Worm (Caenorhabditis elegans): ENCODE results near the gene C08E8.3.
"Not testable (repeated sequence)": the region's sequence is repeated elsewhere in the genome, so short reads cannot be mapped to it uniquely, and the experiment has no call there.

C08E8.3 gene

ce11 chrV:18350046-18350445 is at the start of gene C08E8.3:
C08E8.3 (plus strand) TSS chrV:18350129.
- no peak for TF ChIP-seq unc-62 (GFP tag; optimal IDR thresholded peaks at IDR 0.05)

- TF ChIP-seq unc-62 (GFP tag; optimal IDR thresholded peaks at IDR 0.05), result not testable (repeated sequence)
Observed at ce11 chrV:18302414-18302813, 47.5 kb upstream of the C08E8.3 start, which contains the start of gene Y51A2A.6. Y51A2A.6 (plus strand) TSS chrV:18302714.

DNA sequence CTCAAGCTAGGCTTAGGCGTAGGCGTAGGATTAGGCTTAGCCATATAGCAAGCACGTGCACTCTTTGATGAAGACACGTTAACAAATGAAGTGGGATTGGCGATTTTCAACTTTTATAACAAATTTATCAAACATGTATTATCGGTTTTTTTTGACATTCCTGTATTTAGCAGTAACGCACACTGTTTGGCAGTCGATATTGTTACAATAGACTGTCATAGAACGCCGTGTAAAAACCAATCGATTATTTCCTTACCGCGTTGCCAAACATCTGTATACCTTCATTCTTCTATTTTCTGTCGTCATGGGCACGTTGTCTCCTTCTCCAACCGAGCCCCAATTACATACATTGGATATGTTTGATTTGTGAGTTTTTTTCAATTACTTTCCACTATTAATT is 31.6 kb upstream of the C08E8.3 start, which contains the start of gene fbxb-119:
TSS of gene fbxb-119 (plus strand) at position 301 of the 400 bp plus-strand sequence.
- TF ChIP-seq unc-62 (GFP tag; optimal IDR thresholded peaks at IDR 0.05), result no peak

ce11 chrV:18323231-18323630 is 26.7 kb upstream of the C08E8.3 start, which contains the start of gene B0462.5:
B0462.5 (minus strand) TSS chrV:18323331.
- no peak for TF ChIP-seq unc-62 (GFP tag; optimal IDR thresholded peaks at IDR 0.05)

ce11 chrV:18324525-18324924 is 25.4 kb upstream of the C08E8.3 start:
- no peak for TF ChIP-seq unc-62 (GFP tag; optimal IDR thresholded peaks at IDR 0.05)

- TF ChIP-seq unc-62 (GFP tag; optimal IDR thresholded peaks at IDR 0.05), result no peak
Observed at ce11 chrV:18331086-18331485, 18.8 kb upstream of the C08E8.3 start, which contains the start of gene B0462.4. B0462.4 (minus strand) TSS chrV:18331186.

ce11 chrV:18337643-18338042 is 12.3 kb upstream of the C08E8.3 start:
- no peak for TF ChIP-seq unc-62 (GFP tag; optimal IDR thresholded peaks at IDR 0.05)

DNA sequence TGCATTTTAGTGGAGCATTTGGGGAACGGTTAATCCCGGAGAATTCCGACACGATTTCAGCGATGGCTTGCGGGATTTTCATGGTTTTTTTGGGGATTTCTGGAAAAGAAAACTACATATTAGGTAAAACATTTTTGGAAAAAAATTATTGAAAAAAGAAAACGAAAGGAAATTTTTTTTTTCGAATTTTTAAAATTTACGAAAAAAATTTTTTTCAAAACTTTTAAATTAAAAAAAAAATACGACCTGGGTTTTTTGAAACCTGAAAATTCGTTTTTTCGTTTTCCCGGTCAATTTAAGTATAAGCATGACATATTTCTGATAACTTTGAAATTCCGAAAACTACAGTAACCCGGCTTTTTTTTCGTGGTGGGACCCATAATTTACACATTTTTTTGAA is 10.1 kb upstream of the C08E8.3 start, which contains the start of gene C08E8.10:
TSS of gene C08E8.10 (minus strand) at position 101 of the 400 bp plus-strand sequence.
- no peak for TF ChIP-seq unc-62 (GFP tag; optimal IDR thresholded peaks at IDR 0.05)

DNA sequence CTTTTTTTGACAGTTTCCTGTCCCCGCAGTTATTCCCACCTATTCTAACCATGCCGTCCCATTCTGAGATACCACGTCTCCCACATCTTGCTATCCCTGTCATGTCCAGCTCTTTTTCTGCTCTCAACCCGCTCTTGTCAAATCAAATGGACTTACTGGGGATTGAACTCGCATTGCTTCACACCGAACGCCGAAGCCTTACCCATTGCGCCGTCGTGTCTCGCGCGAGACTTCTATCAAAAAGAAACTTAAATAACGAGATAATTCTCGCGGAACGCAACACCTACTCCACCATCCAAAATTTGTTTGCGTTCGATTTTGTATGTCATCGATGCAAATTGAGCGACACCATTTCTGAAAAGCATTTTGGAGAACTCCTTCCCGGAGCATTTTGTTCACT is 5.7 kb upstream of the C08E8.3 start:
- no peak for TF ChIP-seq unc-62 (GFP tag; optimal IDR thresholded peaks at IDR 0.05)

- TF ChIP-seq unc-62 (GFP tag; optimal IDR thresholded peaks at IDR 0.05), result no peak
Observed at ce11 chrV:18346080-18346479, 3.8 kb upstream of the C08E8.3 start.

DNA sequence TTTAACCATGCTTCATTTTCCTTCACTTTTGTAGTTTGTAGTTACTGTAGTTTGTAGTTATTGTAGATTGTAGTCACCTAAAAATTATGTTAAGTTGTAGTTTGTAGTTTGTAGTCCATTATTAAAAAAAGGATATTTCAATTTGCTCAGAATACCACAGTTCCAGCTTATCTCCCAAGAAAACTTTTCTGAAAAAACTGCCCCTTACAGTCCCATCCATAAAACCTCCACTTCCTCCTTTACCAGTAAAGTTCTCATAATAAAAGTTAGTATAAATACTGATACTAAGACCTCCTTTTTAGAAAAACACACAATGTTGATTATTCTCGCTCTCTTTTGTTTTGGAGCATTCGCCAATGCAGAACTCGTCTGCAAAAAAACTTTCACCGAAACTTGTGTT is 792 bp downstream of the C08E8.3 start, which contains the start of gene C08E8.11:
TSS of gene C08E8.11 (plus strand) at position 301 of the 400 bp plus-strand sequence.
- TF ChIP-seq unc-62 (GFP tag; optimal IDR thresholded peaks at IDR 0.05), result no peak

DNA sequence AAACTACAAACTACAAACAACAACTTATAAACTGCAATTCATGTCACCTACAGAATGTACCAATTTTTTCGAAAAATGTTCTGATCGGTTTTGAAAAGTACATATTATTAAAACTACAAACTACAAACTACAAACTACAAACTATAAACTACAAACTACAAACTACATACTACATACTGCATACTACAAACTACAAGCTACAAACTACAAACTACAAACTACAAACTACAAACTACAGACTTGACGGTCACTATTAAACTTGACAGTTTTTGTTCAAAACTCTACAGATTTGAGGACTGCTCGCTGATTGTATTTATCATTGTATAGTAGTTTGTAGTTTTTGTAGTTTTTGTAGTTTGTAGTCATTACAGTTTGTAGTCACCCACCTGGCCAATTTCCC is 4.4 kb downstream of the C08E8.3 start:
- no peak for TF ChIP-seq unc-62 (GFP tag; optimal IDR thresholded peaks at IDR 0.05)

ce11 chrV:18355742-18356141 is 5.8 kb downstream of the C08E8.3 start, which contains the start of gene C08E8.2:
C08E8.2 (minus strand) TSS chrV:18355842.
- no peak for TF ChIP-seq unc-62 (GFP tag; optimal IDR thresholded peaks at IDR 0.05)

- no peak for TF ChIP-seq unc-62 (GFP tag; optimal IDR thresholded peaks at IDR 0.05)
Observed at ce11 chrV:18359888-18360287, 10.0 kb downstream of the C08E8.3 start, which contains the start of gene C08E8.5. C08E8.5 (minus strand) TSS chrV:18359988.

- TF ChIP-seq unc-62 (GFP tag; optimal IDR thresholded peaks at IDR 0.05), result no peak
Observed at ce11 chrV:18362402-18362801, 12.5 kb downstream of the C08E8.3 start, which contains the start of gene C08E8.1. C08E8.1 (minus strand) TSS chrV:18362502.

ce11 chrV:18364558-18364957 is 14.6 kb downstream of the C08E8.3 start, which contains the start of gene C08E8.9:
C08E8.9 (plus strand) TSS chrV:18364858.
- no peak for TF ChIP-seq unc-62 (GFP tag; optimal IDR thresholded peaks at IDR 0.05)

DNA sequence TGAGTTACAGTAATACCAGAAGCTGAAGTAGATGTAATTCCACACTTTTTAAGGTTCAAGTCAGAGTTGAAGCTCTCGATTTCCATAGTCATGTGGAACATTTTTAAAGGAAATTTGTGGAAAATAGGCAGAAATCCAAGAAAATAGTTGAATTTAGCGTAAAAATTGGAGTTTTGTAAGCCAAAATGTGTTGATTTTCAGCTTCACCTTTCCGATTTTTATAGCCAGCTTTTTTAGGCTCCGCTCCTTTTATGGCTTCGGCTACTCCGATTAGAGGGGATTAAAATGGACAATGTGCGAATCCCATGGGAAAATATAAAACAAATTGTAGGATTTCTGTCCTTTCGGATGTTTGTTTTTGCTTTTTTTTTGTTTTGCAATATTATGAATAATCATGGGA is 18.4 kb downstream of the C08E8.3 start, which contains the start of gene C08E8.6:
TSS of gene C08E8.6 (minus strand) at position 101 of the 400 bp plus-strand sequence.
- no peak for TF ChIP-seq unc-62 (GFP tag; optimal IDR thresholded peaks at IDR 0.05)

Data from whole organism, dauer.